Worm (Caenorhabditis elegans): Measurements from ENCODE around the gene F28A12.10.

ce11 chrV:8648251-8648650 is 10.7 kb upstream of the F28A12.10 start:
- TF ChIP-seq tab-1 (GFP tag; IDR thresholded peaks at IDR 0.05): no peak
- no peak for TF ChIP-seq ref-1 (GFP tag; conservative IDR thresholded peaks at IDR 0.05)
- TF ChIP-seq flt-1 (GFP tag; IDR thresholded peaks at IDR 0.05): no peak
- no peak for TF ChIP-seq cog-1 (tag; optimal IDR thresholded peaks at IDR 0.05)
- no peak for TF ChIP-seq T22C8.4 (GFP tag; IDR thresholded peaks at IDR 0.05)
- TF ChIP-seq ztf-23 (GFP tag; IDR thresholded peaks at IDR 0.05): no peak
- TF ChIP-seq ztf-29 (GFP tag; IDR thresholded peaks at IDR 0.05): no peak
